Worm (Caenorhabditis elegans) whole organism, early embryonic: Measurements from ENCODE around the gene math-14.

ENCODE experiments used
- B0310.2 ChIP-seq: sonication (generic microtip); optimal IDR thresholded peaks from 2 replicates; lab custom pipeline; 2016; ENCODE audit warnings: mild to moderate bottlenecking, missing genetic modification characterization, missing compliant biosample characterization
- F13C5.2 ChIP-seq: sonication (generic microtip); optimal IDR thresholded peaks from 2 replicates; lab custom pipeline; 2017; ENCODE audit warnings: mild to moderate bottlenecking, missing genetic modification characterization, inconsistent platforms, missing compliant biosample characterization
- ama-1 ChIP-seq: fragments of 150-350 bp; optimal IDR thresholded peaks from 2 replicates; lab custom pipeline; 2014
- ceh-13 ChIP-seq: fragments of 200-800 bp; sonication (Bioruptor generic); optimal IDR thresholded peaks from 2 replicates; lab custom pipeline; 2018; ENCODE audit warnings: mild to moderate bottlenecking, missing genetic modification characterization, missing compliant biosample characterization
- ets-7 ChIP-seq: sonication (generic microtip); optimal IDR thresholded peaks from 2 replicates; lab custom pipeline; 2016; ENCODE audit warnings: missing genotype, missing genetic modification characterization, missing compliant biosample characterization
- flt-1 ChIP-seq: fragments of 200-800 bp; sonication (Bioruptor generic); IDR thresholded peaks from 2 replicates; pipeline ENCODE4 v1.3.6; 2022; ENCODE audit warnings: missing genetic modification characterization, missing compliant biosample characterization
- hmbx-1 ChIP-seq: sonication (generic microtip); optimal IDR thresholded peaks from 2 replicates; lab custom pipeline; 2016; ENCODE audit warnings: mild to moderate bottlenecking, missing genetic modification characterization, missing compliant biosample characterization
- hmg-4 ChIP-seq: fragments of 200-800 bp; sonication (Bioruptor generic); optimal IDR thresholded peaks from 2 replicates; lab custom pipeline; 2018; ENCODE audit warnings: mild to moderate bottlenecking, missing genetic modification characterization, missing compliant biosample characterization
- hnd-1 ChIP-seq: sonication (generic microtip); optimal IDR thresholded peaks from 2 replicates; lab custom pipeline; 2016; ENCODE audit warnings: missing genetic modification characterization, missing compliant biosample characterization
- scrt-1 ChIP-seq: fragments of 200-800 bp; sonication (Bioruptor generic); IDR thresholded peaks from 2 replicates; pipeline ENCODE4 v1.3.6; 2022; ENCODE audit warnings: missing genetic modification characterization, missing compliant biosample characterization
- sea-1 ChIP-seq: fragments of 200-800 bp; sonication (Bioruptor generic); conservative IDR thresholded peaks from 2 replicates; pipeline ENCODE4 v1.3.6; 2022; ENCODE audit warnings: missing genetic modification characterization, missing compliant biosample characterization
- tbx-11 ChIP-seq: fragments of 200-800 bp; sonication (Bioruptor generic); IDR thresholded peaks from 2 replicates; pipeline ENCODE4 v1.3.6; 2022; ENCODE audit warnings: missing genetic modification characterization, missing compliant biosample characterization
- tbx-37 ChIP-seq: fragments of 200-800 bp; sonication (Bioruptor generic); conservative IDR thresholded peaks from 2 replicates; pipeline ENCODE4 v1.3.6; 2022; ENCODE audit warnings: missing genetic modification reagents, missing genetic modification characterization, missing compliant biosample characterization
- tra-4 ChIP-seq: sonication (generic microtip); optimal IDR thresholded peaks from 2 replicates; lab custom pipeline; 2017; ENCODE audit warnings: missing genetic modification characterization, missing compliant biosample characterization

ce11 chrII:1893912-1894311 lies 24.7 kb downstream of the math-14 start, which contains the start of gene C16C4.1:
- TF ChIP-seq ama-1 (lab: Kevin White, UChicago) (no peak), ceh-13 (GFP tag; lab: Kevin White, UChicago) (no peak), hmg-4 (GFP tag; lab: Kevin White, UChicago) (no peak), flt-1 (no peak), tbx-37 (GFP tag; lab: Robert Waterston, UW) (no peak), ets-7 (tag; lab: Kevin White, UChicago) (no peak), hmbx-1 (tag; lab: Kevin White, UChicago) (no peak), tbx-11 (no peak), B0310.2 (no peak), scrt-1 (GFP tag; lab: Robert Waterston, UW) (no peak), tra-4 (no peak), sea-1 (GFP tag; lab: Robert Waterston, UW) (no peak), F13C5.2 (tag; lab: Kevin White, UChicago) (no peak), hnd-1 (tag; lab: Kevin White, UChicago) (no peak)
